Worm (Caenorhabditis elegans): Measurements from ENCODE around the gene T19C9.10.

- no peak for TF ChIP-seq unc-62 (GFP tag; optimal IDR thresholded peaks at IDR 0.05)
- no peak for TF ChIP-seq gei-17 (GFP tag; optimal IDR thresholded peaks at IDR 0.05)
- TF ChIP-seq ama-1 (optimal IDR thresholded peaks at IDR 0.05): no peak
- TF ChIP-seq ama-1 (GFP tag; optimal IDR thresholded peaks at IDR 0.05): no peak
- no peak for TF ChIP-seq C06A6.2 (GFP tag; conservative IDR thresholded peaks at IDR 0.05)
- TF ChIP-seq unc-130 (GFP tag; optimal IDR thresholded peaks at IDR 0.05): no peak
- TF ChIP-seq madf-10 (tag; optimal IDR thresholded peaks at IDR 0.05): no peak
- TF ChIP-seq tlf-1 (GFP tag; optimal IDR thresholded peaks at IDR 0.05): no peak
- no peak for TF ChIP-seq F57C9.4 (tag; optimal IDR thresholded peaks at IDR 0.05)
- no peak for TF ChIP-seq die-1 (tag; optimal IDR thresholded peaks at IDR 0.05)
- TF ChIP-seq dox-1 (GFP tag; IDR thresholded peaks at IDR 0.05): no peak
- no peak for TF ChIP-seq pha-4 (tag; optimal IDR thresholded peaks at IDR 0.05)
- TF ChIP-seq bed-1 (GFP tag; IDR thresholded peaks at IDR 0.05): no peak
- TF ChIP-seq B0336.3 (GFP tag; IDR thresholded peaks at IDR 0.05): no peak
These were observed 2.4 kb downstream of the T19C9.10 start, which contains the start of gene T19C9.8 for ce11 chrV:17238799-17239198.
